Fruit fly (Drosophila melanogaster): Measurements from ENCODE around the gene ClC-a.

ClC-a gene

dm6 chr3R:11786695-11787226, 26.2 kb downstream of the ClC-a start, which contains the start of the genes prd1 and HisCl1 (continued):
- TF ChIP-seq CG31627 (GFP tag; optimal IDR thresholded peaks at IDR 0.05) (peak; percentile 70), ss (GFP tag; optimal IDR thresholded peaks at IDR 0.05) (no peak), CG3919 (GFP tag; optimal IDR thresholded peaks at IDR 0.05) (no peak), net (GFP tag; optimal IDR thresholded peaks at IDR 0.05) (no peak), Blimp-1 (GFP tag; optimal IDR thresholded peaks at IDR 0.05) (no peak), CG11294 (GFP tag; IDR thresholded peaks at IDR 0.05) (peak; percentile 38; the same call in 1 of the 2 replicates), OdsH (GFP tag; optimal IDR thresholded peaks at IDR 0.05) (no peak), pdm3 (GFP tag; optimal IDR thresholded peaks at IDR 0.05) (no peak), achi (GFP tag; optimal IDR thresholded peaks at IDR 0.05) (no peak), dac (GFP tag; optimal IDR thresholded peaks at IDR 0.05) (no peak), Hr4 (GFP tag; optimal IDR thresholded peaks at IDR 0.05) (no peak), topi (GFP tag; optimal IDR thresholded peaks at IDR 0.05) (no peak), CG3032 (tag; optimal IDR thresholded peaks at IDR 0.05) (peak; percentile 70), eg (GFP tag; IDR thresholded peaks at IDR 0.05) (peak; percentile 71; the same call in 2 of the 3 replicates), svp (GFP tag) (peak; percentile 99), esn (GFP tag; optimal IDR thresholded peaks at IDR 0.05) (peak; percentile 75), CG6792 (GFP tag; optimal IDR thresholded peaks at IDR 0.05) (peak; percentile 44), CG6854 (GFP tag; optimal IDR thresholded peaks at IDR 0.05) (peak; percentile 74)

dm6 chr3R:11780181-11780688, 32.8 kb downstream of the ClC-a start:
- TF ChIP-seq CG8319 (GFP tag; optimal IDR thresholded peaks at IDR 0.05), result peak; percentile 93
- TF ChIP-seq Eip93F (GFP tag; optimal IDR thresholded peaks at IDR 0.05), result peak; percentile 67
- peak; percentile 97 for TF ChIP-seq eg (GFP tag; IDR thresholded peaks at IDR 0.05)
- TF ChIP-seq CG8632 (GFP tag; optimal IDR thresholded peaks at IDR 0.05), result peak; percentile 98
- TF ChIP-seq esn (GFP tag; optimal IDR thresholded peaks at IDR 0.05), result peak; percentile 97
- TF ChIP-seq CG10669 (GFP tag; optimal IDR thresholded peaks at IDR 0.05), result peak; percentile 97
- TF ChIP-seq Hr38 (GFP tag; optimal IDR thresholded peaks at IDR 0.05), result no peak
- TF ChIP-seq svp (GFP tag), result peak; percentile 97
- TF ChIP-seq salr (GFP tag; optimal IDR thresholded peaks at IDR 0.05), result peak; percentile 94 to 99
- TF ChIP-seq achi (GFP tag; optimal IDR thresholded peaks at IDR 0.05), result peak; percentile 97
- TF ChIP-seq CG6808 (GFP tag; optimal IDR thresholded peaks at IDR 0.05), result peak; percentile 97
- TF ChIP-seq CG8119 (GFP tag; IDR thresholded peaks at IDR 0.05), result peak; percentile 96
- TF ChIP-seq spab (GFP tag; optimal IDR thresholded peaks at IDR 0.05), result peak; percentile 98
- peak; percentile 95 for TF ChIP-seq CG11902 (GFP tag; optimal IDR thresholded peaks at IDR 0.05)
- peak; percentile 97 for TF ChIP-seq net (GFP tag; optimal IDR thresholded peaks at IDR 0.05)
- peak; percentile 98 for TF ChIP-seq OdsH (GFP tag; optimal IDR thresholded peaks at IDR 0.05)
- TF ChIP-seq Eip75B (GFP tag; optimal IDR thresholded peaks at IDR 0.05), result peak; percentile 93
- peak; percentile 88 for TF ChIP-seq fd85E (GFP tag; optimal IDR thresholded peaks at IDR 0.05)
- TF ChIP-seq CG3032 (tag; optimal IDR thresholded peaks at IDR 0.05), result peak; percentile 99
- TF ChIP-seq lz (GFP tag; optimal IDR thresholded peaks at IDR 0.05), result peak; percentile 94
- TF ChIP-seq Hr4 (GFP tag; optimal IDR thresholded peaks at IDR 0.05), result peak; percentile 94
- TF ChIP-seq ss (GFP tag; optimal IDR thresholded peaks at IDR 0.05), result peak; percentile 96 to 98
- TF ChIP-seq fkh (GFP tag; optimal IDR thresholded peaks at IDR 0.05), result no peak
- peak; percentile 95 for TF ChIP-seq dsx (GFP tag; optimal IDR thresholded peaks at IDR 0.05; ENCODE audit: poor library complexity, severe bottlenecking)
- TF ChIP-seq CG15336 (GFP tag; IDR thresholded peaks at IDR 0.05), result peak; percentile 93
- TF ChIP-seq CG7368 (GFP tag; optimal IDR thresholded peaks at IDR 0.05), result peak; percentile 96
- peak; percentile 86 for TF ChIP-seq Blimp-1 (GFP tag; optimal IDR thresholded peaks at IDR 0.05)
- peak; percentile 96 for TF ChIP-seq CG6792 (GFP tag; optimal IDR thresholded peaks at IDR 0.05)
- peak; percentile 91 for TF ChIP-seq Sox102F (GFP tag; optimal IDR thresholded peaks at IDR 0.05)
- peak; percentile 98 for TF ChIP-seq acj6 (GFP tag; optimal IDR thresholded peaks at IDR 0.05)
- TF ChIP-seq CG6163 (GFP tag; IDR thresholded peaks at IDR 0.05), result peak; percentile 97
- TF ChIP-seq CG16779 (tag; optimal IDR thresholded peaks at IDR 0.05), result peak; percentile 95
- peak; percentile 99 for TF ChIP-seq CG10631 (GFP tag; optimal IDR thresholded peaks at IDR 0.05)
- peak; percentile 92 for TF ChIP-seq Smox (GFP tag; optimal IDR thresholded peaks at IDR 0.05)
- peak; percentile 92 for TF ChIP-seq CG1621 (tag; optimal IDR thresholded peaks at IDR 0.05)
- TF ChIP-seq CG3919 (GFP tag; optimal IDR thresholded peaks at IDR 0.05), result peak; percentile 98
- peak; percentile 90 for TF ChIP-seq Gug (GFP tag; IDR thresholded peaks at IDR 0.05)
- TF ChIP-seq vri (GFP tag; optimal IDR thresholded peaks at IDR 0.05), result peak; percentile 78
- peak; percentile 98 for TF ChIP-seq CG34406 (GFP tag; optimal IDR thresholded peaks at IDR 0.05)
- peak; percentile 92 for TF ChIP-seq topi (GFP tag; optimal IDR thresholded peaks at IDR 0.05)
- peak; percentile 93 for TF ChIP-seq Sox15 (GFP tag; optimal IDR thresholded peaks at IDR 0.05)
- peak; percentile 93 for TF ChIP-seq Lpt (GFP tag; optimal IDR thresholded peaks at IDR 0.05)
